Fruit fly (Drosophila melanogaster) whole organism, embryonic: ENCODE measurements around the gene CG10947.

Source experiments
- CG10565 ChIP-seq: fragments of 200-800 bp; sonication (Bioruptor generic); optimal IDR thresholded peaks from 3 replicates; lab custom pipeline; 2016; ENCODE audit warnings: missing biosample characterization, mild to moderate bottlenecking, missing genetic modification characterization
- CG14014 ChIP-seq: fragments of 200-800 bp; sonication (Bioruptor generic); IDR thresholded peaks from 2 replicates; pipeline ENCODE4 v1.3.6; 2022; ENCODE audit warnings: missing biosample characterization, missing genetic modification characterization
- CG15514 ChIP-seq: fragments of 200-800 bp; sonication (Bioruptor generic); optimal IDR thresholded peaks from 3 replicates; lab custom pipeline; 2017; ENCODE audit warnings: missing biosample characterization, missing genetic modification characterization, mild to moderate bottlenecking, moderate library complexity, missing genetic modification reagents
- CG17568 ChIP-seq: fragments of 200-800 bp; sonication (Bioruptor generic); optimal IDR thresholded peaks from 2 replicates; lab custom pipeline; 2018; ENCODE audit warnings: missing biosample characterization, mild to moderate bottlenecking, missing genetic modification characterization, moderate library complexity
- CG1792 ChIP-seq: fragments of 200-800 bp; sonication (Bioruptor generic); optimal IDR thresholded peaks from 2 replicates; lab custom pipeline; 2016; ENCODE audit warnings: missing biosample characterization, missing genetic modification characterization
- CG30431 ChIP-seq: fragments of 200-800 bp; sonication (Bioruptor generic); optimal IDR thresholded peaks from 2 replicates; lab custom pipeline; 2017; ENCODE audit warnings: missing biosample characterization, missing genetic modification characterization
- CG5953 ChIP-seq: fragments of 200-800 bp; sonication (Bioruptor generic); IDR thresholded peaks from 2 replicates; pipeline ENCODE4 v1.3.6; 2022; ENCODE audit warnings: missing biosample characterization, missing genetic modification characterization
- CG6683 ChIP-seq: fragments of 200-800 bp; sonication (Bioruptor generic); optimal IDR thresholded peaks from 2 replicates; lab custom pipeline; 2017; ENCODE audit warnings: missing biosample characterization, mild to moderate bottlenecking, missing genetic modification characterization, missing genetic modification reagents
- NfI ChIP-seq: fragments of 200-800 bp; sonication (Bioruptor generic); optimal IDR thresholded peaks from 3 replicates; lab custom pipeline; 2018; ENCODE audit warnings: missing biosample characterization, mild to moderate bottlenecking, missing genetic modification characterization, moderate library complexity
- Six4 ChIP-seq: fragments of 200-800 bp; sonication (Bioruptor generic); optimal IDR thresholded peaks from 2 replicates; lab custom pipeline; 2016; ENCODE audit warnings: missing biosample characterization, missing genetic modification characterization
- ab ChIP-seq: fragments of 200-800 bp; sonication (Bioruptor generic); optimal IDR thresholded peaks from 2 replicates; lab custom pipeline; 2016; ENCODE audit warnings: missing biosample characterization, missing genetic modification characterization
- lab ChIP-seq: fragments of 200-800 bp; sonication (Bioruptor generic); optimal IDR thresholded peaks from 3 replicates; lab custom pipeline; 2017; ENCODE audit warnings: missing biosample characterization, missing genetic modification characterization, mild to moderate bottlenecking, moderate library complexity, missing genetic modification reagents
- pan ChIP-seq, 4 experiments: fragments of >200 bp in 3 of 4; fragments of 200-800 bp in 1 of 4; sonication (Bioruptor generic) in 1 of 4; optimal IDR thresholded peaks in 3 of 4; IDR thresholded peaks in 1 of 4; 2 replicates each; pipeline versions ENCODE4 v1.3.6 to Lab custom; 2017 to 2022; ENCODE audit warnings: missing biosample characterization in 2 of 4, missing genetic modification characterization in 2 of 4, mixed read lengths in 1 of 4
- pros ChIP-seq: fragments of 200-800 bp; sonication (Bioruptor generic); optimal IDR thresholded peaks from 3 replicates; lab custom pipeline; 2019; ENCODE audit warnings: missing biosample characterization, mild to moderate bottlenecking, missing genetic modification characterization, moderate library complexity
- sd ChIP-seq: fragments of 200-800 bp; sonication (Bioruptor generic); optimal IDR thresholded peaks from 3 replicates; lab custom pipeline; 2018; ENCODE audit warnings: missing biosample characterization, mild to moderate bottlenecking, missing genetic modification characterization, moderate library complexity
- stc ChIP-seq: fragments of 200-800 bp; sonication (Bioruptor generic); IDR thresholded peaks from 2 replicates; pipeline ENCODE4 v1.3.6; 2022; ENCODE audit warnings: missing biosample characterization, missing genetic modification characterization

Gene CG10947

dm6 chr2L:20337800-20338199 is 76.8 kb downstream of the CG10947 start (continued):
- TF ChIP-seq CG10565 = no peak
- TF ChIP-seq lab = peak; percentile 9
- no peak for TF ChIP-seq CG15514 (GFP tag; lab: Kevin White, UChicago)
- no peak for TF ChIP-seq CG6683
- TF ChIP-seq pan (optimal IDR thresholded peaks at IDR 0.05; lab: Kevin White, UChicago) = no peak
- no peak for TF ChIP-seq pan (GFP tag; optimal IDR thresholded peaks at IDR 0.05 in 1 of 2, IDR thresholded peaks at IDR 0.05 in 1 of 2)
- TF ChIP-seq CG30431 (GFP tag; lab: Kevin White, UChicago) = no peak
- TF ChIP-seq ab = no peak
- TF ChIP-seq stc (GFP tag; lab: Robert Waterston, UW) = no peak
- TF ChIP-seq pros (GFP tag; lab: Kevin White, UChicago) = no peak
- no peak for TF ChIP-seq CG5953 (GFP tag; lab: Robert Waterston, UW)
- no peak for TF ChIP-seq sd
- no peak for TF ChIP-seq NfI
- TF ChIP-seq CG17568 = no peak
- TF ChIP-seq CG1792 = no peak
- TF ChIP-seq CG14014 = no peak
- TF ChIP-seq Six4 (GFP tag; lab: Kevin White, UChicago) = no peak
- TF ChIP-seq, all 482 proteins: peak for 4
